Worm (Caenorhabditis elegans): ENCODE data around the gene F38B6.3.
A peak's percentile ranks its signal among the peaks of the same experiment; 100 is the strongest.

The F38B6.3 gene

DNA sequence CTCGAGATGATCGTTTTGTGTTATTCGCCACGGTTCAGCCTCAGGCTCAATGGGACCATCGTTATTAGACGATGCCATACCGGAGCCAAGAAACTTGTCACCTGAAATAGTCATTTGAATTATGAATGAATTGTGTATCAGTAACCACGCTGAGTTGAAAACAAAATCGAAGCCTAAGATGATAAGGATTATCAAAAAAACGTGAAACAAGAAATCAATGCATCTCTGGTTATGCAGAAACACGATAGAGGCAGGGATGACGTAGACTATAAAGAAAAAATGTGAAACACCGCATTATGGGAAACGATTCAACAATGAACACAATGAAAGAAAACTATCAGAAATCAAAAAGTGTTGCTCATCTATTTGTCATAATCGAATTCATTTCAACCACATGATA lies 29.5 kb downstream of the F38B6.3 start, which contains the start of gene smf-1:
smf-1 (minus strand) TSS at position 101 of the 400 bp plus-strand sequence.
- no peak for TF ChIP-seq hlh-8 (tag; optimal IDR thresholded peaks at IDR 0.05)
- TF ChIP-seq unc-3 (GFP tag; conservative IDR thresholded peaks at IDR 0.05), result no peak
- TF ChIP-seq unc-3 (tag; optimal IDR thresholded peaks at IDR 0.05), result no peak
- TF ChIP-seq eyg-1 (tag; optimal IDR thresholded peaks at IDR 0.05), result no peak
- no peak for TF ChIP-seq ztf-16 (tag; optimal IDR thresholded peaks at IDR 0.05)
- no peak for TF ChIP-seq sox-2 (GFP tag; IDR thresholded peaks at IDR 0.05)
- TF ChIP-seq ahr-1 (tag; optimal IDR thresholded peaks at IDR 0.05), result no peak

DNA sequence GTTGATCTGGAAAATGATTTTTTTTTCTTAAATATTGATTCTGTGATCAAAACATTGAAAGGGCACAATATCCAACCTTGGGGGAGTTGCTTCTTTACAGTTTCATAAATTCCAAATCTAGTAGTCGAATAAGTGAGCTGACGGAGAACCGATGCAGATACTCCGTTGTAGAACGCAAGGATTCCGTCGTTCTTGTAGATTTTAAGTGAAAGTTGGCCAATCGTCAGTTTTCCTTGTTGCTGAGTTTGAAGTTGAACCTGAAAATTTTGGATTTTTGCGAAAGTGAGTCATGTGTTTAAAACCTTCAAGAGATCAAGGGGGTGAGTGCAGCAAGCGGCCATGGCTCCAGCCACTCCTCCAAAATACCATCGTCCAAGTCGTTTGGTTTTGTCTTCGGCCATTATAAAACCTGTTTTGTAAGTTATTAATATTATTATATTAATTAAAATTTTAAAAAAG lies 31.9 kb downstream of the F38B6.3 start, which contains the start of gene slc-25A10:
slc-25A10 (minus strand) TSS at position 409 of the 459 bp plus-strand sequence.
- TF ChIP-seq unc-86 (tag; optimal IDR thresholded peaks at IDR 0.05) (no peak), ceh-30 (tag; optimal IDR thresholded peaks at IDR 0.05) (no peak), nhr-11 (tag; optimal IDR thresholded peaks at IDR 0.05) (no peak), pros-1 (tag; optimal IDR thresholded peaks at IDR 0.05) (no peak), syd-9 (tag; optimal IDR thresholded peaks at IDR 0.05) (no peak), C08G9.2 (tag; optimal IDR thresholded peaks at IDR 0.05) (no peak), pag-3 (tag; optimal IDR thresholded peaks at IDR 0.05; ENCODE audit: borderline replicate concordance) (no peak)

- peak; percentile 24 for TF ChIP-seq unc-42 (tag; optimal IDR thresholded peaks at IDR 0.05)
- no peak for TF ChIP-seq hlh-30 (tag; optimal IDR thresholded peaks at IDR 0.05; ENCODE audit: insufficient read depth)
These were observed 35.5 kb downstream of the F38B6.3 start for ce11 chrX:6728820-6729396.

DNA sequence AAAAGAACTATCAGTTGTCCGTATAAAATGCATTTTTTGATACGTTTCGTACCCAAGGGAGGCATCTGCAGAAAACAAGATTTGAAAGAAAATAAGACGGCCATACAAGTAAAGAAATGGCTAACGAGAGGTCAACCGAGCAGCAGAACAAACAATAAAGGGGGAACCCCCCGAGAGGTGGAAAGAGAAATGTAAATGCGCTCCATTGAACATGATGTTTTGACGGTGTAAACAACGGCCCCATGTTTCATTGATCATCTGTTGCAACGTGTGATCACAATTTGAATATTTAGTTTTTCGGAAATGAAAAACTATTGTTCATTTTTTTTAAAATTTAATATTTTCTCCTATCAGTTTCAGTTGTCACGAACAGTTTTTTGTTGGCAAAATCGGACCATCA lies 36.2 kb downstream of the F38B6.3 start, which contains the start of gene K11G12.6:
K11G12.6 (minus strand) TSS at position 65 of the 400 bp plus-strand sequence.
- TF ChIP-seq F13H6.1 (tag; optimal IDR thresholded peaks at IDR 0.05) (no peak), nhr-11 (tag; optimal IDR thresholded peaks at IDR 0.05) (no peak), pat-9 (tag; optimal IDR thresholded peaks at IDR 0.05) (no peak), eyg-1 (tag; optimal IDR thresholded peaks at IDR 0.05) (no peak), ceh-24 (tag; optimal IDR thresholded peaks at IDR 0.05) (no peak), che-1 (tag; optimal IDR thresholded peaks at IDR 0.05) (no peak)

DNA sequence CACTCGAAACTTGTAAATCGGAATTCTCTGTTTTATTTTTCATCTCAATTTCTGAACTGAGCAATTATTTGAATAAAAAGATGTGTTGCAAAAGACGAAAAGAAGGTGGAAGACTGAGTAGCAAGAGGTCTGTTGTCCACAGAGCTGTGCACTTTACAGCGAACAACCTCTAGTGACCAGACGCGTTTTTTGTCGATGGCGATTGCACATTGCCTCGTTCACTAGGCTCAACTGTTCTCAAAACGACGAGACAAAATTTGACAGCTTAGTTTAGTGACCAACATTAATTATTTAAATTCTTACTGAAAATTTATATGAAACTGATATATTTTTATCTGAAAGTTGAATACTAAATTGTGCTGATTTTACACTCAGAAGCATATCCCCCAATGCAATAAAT lies 39.8 kb downstream of the F38B6.3 start, which contains the start of gene R03E9.2:
R03E9.2 (minus strand) TSS at position 101 of the 400 bp plus-strand sequence.
- no peak for TF ChIP-seq nfya-1 (tag; optimal IDR thresholded peaks at IDR 0.05)
- no peak for TF ChIP-seq ets-4 (tag; optimal IDR thresholded peaks at IDR 0.05)
- no peak for TF ChIP-seq unc-55 (GFP tag; optimal IDR thresholded peaks at IDR 0.05)
- TF ChIP-seq sox-2 (GFP tag; IDR thresholded peaks at IDR 0.05), result no peak
- no peak for TF ChIP-seq odd-2 (tag; optimal IDR thresholded peaks at IDR 0.05)
- no peak for TF ChIP-seq unc-3 (GFP tag; conservative IDR thresholded peaks at IDR 0.05)
- TF ChIP-seq unc-3 (tag; optimal IDR thresholded peaks at IDR 0.05), result no peak
- no peak for TF ChIP-seq elt-4 (tag; optimal IDR thresholded peaks at IDR 0.05)

DNA sequence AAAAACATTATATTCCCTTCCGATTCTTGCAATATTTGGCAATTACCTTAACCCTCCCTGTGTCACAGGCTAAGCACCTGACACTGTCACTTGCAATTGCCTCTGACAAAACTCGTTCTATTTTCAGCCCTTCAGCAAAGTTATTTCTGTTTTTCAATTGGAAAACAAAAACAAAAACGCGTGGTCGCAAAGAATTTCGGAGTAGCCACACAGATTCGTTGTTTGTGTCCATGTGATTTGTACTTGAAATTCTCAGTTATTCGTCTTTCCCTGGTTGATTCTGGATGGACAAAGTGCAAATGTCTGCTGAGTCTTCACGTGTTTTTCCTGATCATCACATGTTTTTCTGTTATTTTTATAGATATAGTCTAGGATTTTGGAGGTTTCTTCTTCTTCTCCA lies 42.1 kb downstream of the F38B6.3 start:
- TF ChIP-seq tbx-7 (tag; optimal IDR thresholded peaks at IDR 0.05) (no peak), pag-3 (tag; optimal IDR thresholded peaks at IDR 0.05; ENCODE audit: borderline replicate concordance) (no peak), C38D4.7 (GFP tag; optimal IDR thresholded peaks at IDR 0.05) (no peak), madf-2 (tag; optimal IDR thresholded peaks at IDR 0.05) (no peak), sox-4 (tag; optimal IDR thresholded peaks at IDR 0.05) (no peak), npax-4 (tag; optimal IDR thresholded peaks at IDR 0.05) (no peak), hlh-13 (GFP tag; optimal IDR thresholded peaks at IDR 0.05) (no peak), hlh-30 (tag; optimal IDR thresholded peaks at IDR 0.05; ENCODE audit: insufficient read depth) (peak; percentile 13), ceh-18 (tag; optimal IDR thresholded peaks at IDR 0.05) (no peak)

All from whole organism, late embryonic.